Worm (Caenorhabditis elegans) whole organism, L1 larva: Measurements from ENCODE around the gene F18E3.12.
A peak's percentile ranks its signal among the peaks of the same experiment; 100 is the strongest.

Source experiments
- C16A3.4 ChIP-seq: fragments of 150-350 bp; optimal IDR thresholded peaks from 2 replicates; lab custom pipeline; 2014; ENCODE audit warnings: missing biosample characterization, missing genetic modification characterization
- Y116A8C.19 ChIP-seq: sonication (generic microtip); optimal IDR thresholded peaks from 2 replicates; lab custom pipeline; 2016; ENCODE audit warnings: missing compliant biosample characterization, missing genetic modification characterization, borderline replicate concordance
- aha-1 ChIP-seq: fragments of 150-350 bp; optimal IDR thresholded peaks from 2 replicates; lab custom pipeline; 2014; ENCODE audit warnings: missing biosample characterization, missing genetic modification characterization
- blmp-1 ChIP-seq: fragments of 150-350 bp; optimal IDR thresholded peaks from 2 replicates; lab custom pipeline; 2014; ENCODE audit warnings: missing biosample characterization, missing genetic modification characterization
- ceh-82 ChIP-seq, 3 experiments: fragments of 150-350 bp in 1 of 3; sonication (generic microtip) in 2 of 3; optimal IDR thresholded peaks; 2 replicates each; lab custom pipeline; 2014 to 2017; ENCODE audit warnings: missing biosample characterization in 3 of 3, missing genetic modification characterization in 3 of 3
- ceh-88 ChIP-seq: fragments of 200-800 bp; sonication (Bioruptor generic); IDR thresholded peaks from 2 replicates; pipeline ENCODE4 v1.3.6; 2022; ENCODE audit warnings: missing genetic modification characterization, missing compliant biosample characterization
- ces-1 ChIP-seq: fragments of 150-350 bp; optimal IDR thresholded peaks from 2 replicates; lab custom pipeline; 2014; ENCODE audit warnings: missing biosample characterization, missing genetic modification reagents, missing genetic modification characterization
- dsc-1 ChIP-seq: sonication (generic microtip); optimal IDR thresholded peaks from 2 replicates; lab custom pipeline; 2016; ENCODE audit warnings: mild to moderate bottlenecking, missing genetic modification characterization, missing compliant biosample characterization
- efl-1 ChIP-seq, 4 experiments: fragments of 150-350 bp; optimal IDR thresholded peaks in 3 of 4; peaks in 1 of 4; 1 replicate in 1 of 4; 2 replicates in 3 of 4; lab custom pipeline; 2014; ENCODE audit warnings: missing biosample characterization in 2 of 4, missing genetic modification characterization in 2 of 4, missing genetic modification reagents in 2 of 4
- egl-13 ChIP-seq: sonication (generic microtip); optimal IDR thresholded peaks from 2 replicates; lab custom pipeline; 2016; ENCODE audit warnings: missing genotype, missing genetic modification reagents, missing genetic modification characterization, missing compliant biosample characterization
- egl-27 ChIP-seq, 2 experiments: fragments of 150-350 bp in 1 of 2; sonication (generic microtip); optimal IDR thresholded peaks; 3 replicates each; lab custom pipeline; 2017 to 2018; ENCODE audit warnings: missing biosample characterization in 2 of 2, missing genetic modification characterization in 2 of 2, missing genetic modification reagents in 2 of 2
- elt-2 ChIP-seq: sonication (generic microtip); optimal IDR thresholded peaks from 2 replicates; lab custom pipeline; 2016; ENCODE audit warnings: missing genetic modification characterization, mild to moderate bottlenecking, inconsistent platforms, missing compliant biosample characterization, missing genetic modification reagents
- elt-3 ChIP-seq, 6 experiments: fragments of 150-350 bp in 1 of 6; sonication (generic microtip); optimal IDR thresholded peaks; 2 replicates each; lab custom pipeline; 2017 to 2018; ENCODE audit warnings: missing biosample characterization in 6 of 6, missing genetic modification characterization in 6 of 6, inconsistent platforms in 1 of 6
- fkh-10 ChIP-seq: sonication (generic microtip); optimal IDR thresholded peaks from 2 replicates; lab custom pipeline; 2017; ENCODE audit warnings: missing biosample characterization, missing genetic modification reagents, missing genetic modification characterization
- fkh-4 ChIP-seq: sonication (generic microtip); optimal IDR thresholded peaks from 2 replicates; lab custom pipeline; 2016; ENCODE audit warnings: missing compliant biosample characterization, missing genetic modification characterization, borderline replicate concordance
- fkh-8 ChIP-seq: sonication (generic microtip); optimal IDR thresholded peaks from 2 replicates; lab custom pipeline; 2016; ENCODE audit warnings: mild to moderate bottlenecking, missing genetic modification characterization, missing compliant biosample characterization
- fos-1 ChIP-seq: fragments of 150-350 bp; optimal IDR thresholded peaks from 2 replicates; lab custom pipeline; 2014; ENCODE audit warnings: missing biosample characterization, missing genetic modification characterization
- hlh-4 ChIP-seq: sonication (generic microtip); optimal IDR thresholded peaks from 2 replicates; lab custom pipeline; 2016; ENCODE audit warnings: mild to moderate bottlenecking, missing genetic modification characterization, missing compliant biosample characterization
- isw-1 ChIP-seq: fragments of 200-800 bp; sonication (Bioruptor generic); IDR thresholded peaks from 2 replicates; pipeline ENCODE4 v1.3.6; 2022; ENCODE audit warnings: missing genetic modification characterization, missing compliant biosample characterization
- jun-1 ChIP-seq: fragments of 150-350 bp; optimal IDR thresholded peaks from 2 replicates; lab custom pipeline; 2014; ENCODE audit warnings: missing biosample characterization, missing genetic modification reagents, missing genetic modification characterization
- lin-13 ChIP-seq: fragments of 150-350 bp; optimal IDR thresholded peaks from 2 replicates; lab custom pipeline; 2014; ENCODE audit warnings: missing biosample characterization, missing genetic modification reagents, missing genetic modification characterization
- lin-14 ChIP-seq: fragments of 200-800 bp; sonication (Bioruptor generic); optimal IDR thresholded peaks from 2 replicates; lab custom pipeline; 2018; ENCODE audit warnings: mild to moderate bottlenecking, missing genetic modification characterization, moderate library complexity, missing compliant biosample characterization
- lir-3 ChIP-seq: sonication (generic microtip); optimal IDR thresholded peaks from 2 replicates; lab custom pipeline; 2016; ENCODE audit warnings: mild to moderate bottlenecking, missing genetic modification characterization, moderate library complexity, missing compliant biosample characterization; ENCODE audit not compliant: poor library complexity
- lsy-2 ChIP-seq, 2 experiments: fragments of 150-350 bp; optimal IDR thresholded peaks; 2 replicates each; lab custom pipeline; 2014; ENCODE audit warnings: missing biosample characterization in 2 of 2, missing genetic modification characterization in 2 of 2
- mab-9 ChIP-seq: fragments of 200-800 bp; sonication (Bioruptor generic); IDR thresholded peaks from 2 replicates; pipeline ENCODE4 v1.3.6; 2022; ENCODE audit warnings: missing genetic modification reagents, missing genetic modification characterization, missing compliant biosample characterization
- mdl-1 ChIP-seq, 2 experiments: fragments of 150-350 bp; optimal IDR thresholded peaks; 2 replicates each; lab custom pipeline; 2014 to 2017; ENCODE audit warnings: missing biosample characterization in 2 of 2, missing genetic modification characterization in 2 of 2, inconsistent platforms in 1 of 2
- mef-2 ChIP-seq: fragments of 150-350 bp; optimal IDR thresholded peaks from 2 replicates; lab custom pipeline; 2014; ENCODE audit warnings: missing biosample characterization, missing genetic modification characterization
- mep-1 ChIP-seq: fragments of 150-350 bp; optimal IDR thresholded peaks from 2 replicates; lab custom pipeline; 2014; ENCODE audit warnings: missing biosample characterization, missing genetic modification characterization
- nhr-12 ChIP-seq: sonication (generic microtip); optimal IDR thresholded peaks from 2 replicates; lab custom pipeline; 2017; ENCODE audit warnings: missing biosample characterization, missing genetic modification characterization
- nhr-237 ChIP-seq: fragments of 150-350 bp; optimal IDR thresholded peaks from 2 replicates; lab custom pipeline; 2014; ENCODE audit warnings: missing biosample characterization, missing genetic modification characterization
- nhr-28 ChIP-seq: fragments of 150-350 bp; optimal IDR thresholded peaks from 2 replicates; lab custom pipeline; 2014; ENCODE audit warnings: missing biosample characterization, missing genetic modification characterization
- nhr-71 ChIP-seq: sonication (generic microtip); optimal IDR thresholded peaks from 2 replicates; lab custom pipeline; 2016; ENCODE audit warnings: mild to moderate bottlenecking, missing genetic modification characterization, moderate library complexity, missing compliant biosample characterization
- nhr-90 ChIP-seq: sonication (generic microtip); optimal IDR thresholded peaks from 2 replicates; lab custom pipeline; 2016; ENCODE audit warnings: mild to moderate bottlenecking, missing genetic modification characterization, missing compliant biosample characterization; ENCODE audit not compliant: poor library complexity
- pag-3 ChIP-seq: sonication (generic microtip); optimal IDR thresholded peaks from 2 replicates; lab custom pipeline; 2017; ENCODE audit warnings: missing genetic modification characterization, mild to moderate bottlenecking, missing compliant biosample characterization, antibody characterized with exemption, borderline replicate concordance; ENCODE audit not compliant: insufficient read depth
- snpc-4 ChIP-seq: fragments of 150-350 bp; optimal IDR thresholded peaks from 2 replicates; lab custom pipeline; 2014; ENCODE audit warnings: missing biosample characterization, missing genetic modification characterization
- sup-37 ChIP-seq: fragments of 200-800 bp; sonication (Bioruptor generic); optimal IDR thresholded peaks from 2 replicates; lab custom pipeline; 2018; ENCODE audit warnings: mild to moderate bottlenecking, missing genetic modification characterization, missing compliant biosample characterization
- unc-130 ChIP-seq: fragments of 150-350 bp; optimal IDR thresholded peaks from 2 replicates; lab custom pipeline; 2017; ENCODE audit warnings: missing biosample characterization, missing genetic modification characterization, inconsistent platforms
- unc-30 ChIP-seq: sonication (generic microtip); optimal IDR thresholded peaks from 2 replicates; lab custom pipeline; 2017; ENCODE audit warnings: missing biosample characterization, missing genetic modification characterization
- unc-86 ChIP-seq: sonication (generic microtip); optimal IDR thresholded peaks from 2 replicates; lab custom pipeline; 2016; ENCODE audit warnings: missing genetic modification characterization, missing compliant biosample characterization
- vab-15 ChIP-seq: sonication (generic microtip); optimal IDR thresholded peaks from 2 replicates; lab custom pipeline; 2017; ENCODE audit warnings: missing genotype, mild to moderate bottlenecking, missing genetic modification characterization, missing compliant biosample characterization
- xbp-1 ChIP-seq: sonication (generic microtip); optimal IDR thresholded peaks from 2 replicates; lab custom pipeline; 2016; ENCODE audit warnings: missing genetic modification characterization, missing compliant biosample characterization
- zip-4 ChIP-seq: fragments of 200-800 bp; sonication (Bioruptor generic); optimal IDR thresholded peaks from 2 replicates; lab custom pipeline; 2018; ENCODE audit warnings: mild to moderate bottlenecking, missing genetic modification characterization, moderate library complexity, missing compliant biosample characterization
- ztf-11 ChIP-seq, 2 experiments: sonication (generic microtip); optimal IDR thresholded peaks; 2 replicates each; lab custom pipeline; 2016 to 2017; ENCODE audit warnings: missing genetic modification characterization in 2 of 2, missing biosample characterization in 1 of 2, missing compliant biosample characterization in 1 of 2
- ztf-4 ChIP-seq: fragments of 150-350 bp; optimal IDR thresholded peaks from 2 replicates; lab custom pipeline; 2014; ENCODE audit warnings: missing biosample characterization, missing genetic modification characterization

The F18E3.12 gene

ce11 chrV:7389771-7390170 is 25.0 kb upstream of the F18E3.12 start, which contains the start of gene C02H6.1:
TSS of gene C02H6.1 (minus strand) at chrV:7389871.
- TF ChIP-seq nhr-71 (tag; lab: Kevin White, UChicago) (no peak), ztf-4 (tag; lab: Kevin White, UChicago) (no peak), unc-130 (tag; lab: Kevin White, UChicago) (no peak), fkh-8 (no peak), egl-13 (tag; lab: Kevin White, UChicago) (no peak), ces-1 (GFP tag; lab: Kevin White, UChicago) (no peak), aha-1 (tag; lab: Kevin White, UChicago) (no peak), unc-86 (tag; lab: Kevin White, UChicago) (no peak), lsy-2 (tag; optimal IDR thresholded peaks at IDR 0.05; lab: Kevin White, UChicago) (no peak), ceh-82 (tag; optimal IDR thresholded peaks at IDR 0.05; lab: Kevin White, UChicago) (no peak), sup-37 (GFP tag; lab: Kevin White, UChicago) (no peak), snpc-4 (tag; lab: Kevin White, UChicago) (no peak), hlh-4 (tag; lab: Kevin White, UChicago) (no peak), ceh-88 (no peak), lin-13 (GFP tag; lab: Kevin White, UChicago) (no peak), Y116A8C.19 (tag; lab: Kevin White, UChicago) (no peak), nhr-237 (tag; lab: Kevin White, UChicago) (no peak), fkh-10 (GFP tag; lab: Kevin White, UChicago) (no peak)
- TF ChIP-seq, all 84 proteins: peak for 0

DNA sequence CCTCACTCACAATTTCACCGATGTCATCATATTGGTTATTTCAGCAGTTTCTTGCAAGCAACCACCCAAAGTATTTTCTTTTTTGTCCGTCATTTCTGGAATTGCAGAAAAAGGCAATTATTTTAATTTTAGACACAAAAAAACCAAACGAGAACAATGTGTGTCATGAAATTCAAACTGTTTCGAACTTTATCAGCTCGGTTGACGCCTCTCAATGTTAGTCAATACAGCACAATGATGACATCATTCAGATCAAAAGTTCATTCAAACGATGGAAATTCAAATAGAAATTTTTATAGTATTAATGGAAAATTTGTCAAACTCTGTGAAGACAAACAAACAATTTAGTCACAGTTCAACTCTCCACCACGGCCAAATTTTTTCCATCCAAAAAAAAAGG is 22.9 kb upstream of the F18E3.12 start, which contains the start of gene fbxa-105:
TSS of gene fbxa-105 (minus strand) at position 97 of the 400 bp plus-strand sequence.
- peak; percentile 3 for TF ChIP-seq elt-2
- no peak for TF ChIP-seq Y116A8C.19 (tag; lab: Kevin White, UChicago)
- no peak for TF ChIP-seq unc-30 (tag; lab: Kevin White, UChicago)
- no peak for TF ChIP-seq aha-1 (tag; lab: Kevin White, UChicago)
- no peak for TF ChIP-seq lir-3 (tag; lab: Kevin White, UChicago)
- TF ChIP-seq lin-14 (GFP tag; lab: Kevin White, UChicago), result no peak
- TF ChIP-seq nhr-12, result no peak
- no peak for TF ChIP-seq zip-4 (GFP tag; lab: Kevin White, UChicago)
- TF ChIP-seq nhr-90 (tag; lab: Kevin White, UChicago), result no peak
- TF ChIP-seq blmp-1 (tag; lab: Kevin White, UChicago), result no peak
- TF ChIP-seq C16A3.4 (tag; lab: Kevin White, UChicago), result no peak
- TF ChIP-seq fos-1 (tag; lab: Kevin White, UChicago), result no peak
- TF ChIP-seq efl-1 (optimal IDR thresholded peaks at IDR 0.05; lab: Kevin White, UChicago), result no peak
- peak in 1 of 2 experiments; percentile 19 for TF ChIP-seq efl-1 (GFP tag; optimal IDR thresholded peaks at IDR 0.05 in 1 of 2; lab: Kevin White, UChicago)
- TF ChIP-seq hlh-4 (tag; lab: Kevin White, UChicago), result no peak

DNA sequence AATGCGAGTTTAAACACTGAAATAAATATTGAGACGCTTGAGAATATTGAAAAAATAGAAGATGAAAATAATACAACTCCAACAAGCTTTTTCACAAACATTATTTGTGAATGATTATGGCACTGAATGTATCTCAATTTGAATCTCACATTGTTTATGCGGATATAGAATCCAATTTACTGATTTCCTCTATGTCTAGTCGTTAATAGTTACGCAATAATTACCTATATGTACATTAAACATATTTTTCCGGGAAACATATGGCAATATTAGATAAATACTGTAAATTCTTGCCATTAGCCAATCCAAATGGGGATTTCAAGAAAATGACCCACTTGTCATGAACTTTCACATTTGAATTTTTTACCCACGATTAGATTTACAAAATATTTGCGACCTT is 19.4 kb upstream of the F18E3.12 start, which contains the start of gene srx-9:
TSS of gene srx-9 (minus strand) at position 101 of the 400 bp plus-strand sequence.
- TF ChIP-seq hlh-4 (tag; lab: Kevin White, UChicago) (no peak), ztf-11 (tag; optimal IDR thresholded peaks at IDR 0.05; lab: Kevin White, UChicago) (no peak), jun-1 (tag; lab: Kevin White, UChicago) (no peak), fkh-8 (no peak), egl-27 (tag; optimal IDR thresholded peaks at IDR 0.05; lab: Kevin White, UChicago) (no peak), mef-2 (tag; lab: Kevin White, UChicago) (no peak), fkh-4 (no peak)

- TF ChIP-seq blmp-1 (tag; lab: Kevin White, UChicago), result no peak
- no peak for TF ChIP-seq dsc-1
- TF ChIP-seq mab-9 (GFP tag; lab: Robert Waterston, UW), result no peak
- TF ChIP-seq fos-1 (tag; lab: Kevin White, UChicago), result no peak
- no peak for TF ChIP-seq vab-15 (tag; lab: Kevin White, UChicago)
- TF ChIP-seq pag-3 (tag; lab: Kevin White, UChicago), result no peak
- no peak for TF ChIP-seq unc-30 (tag; lab: Kevin White, UChicago)
- TF ChIP-seq mdl-1 (tag; optimal IDR thresholded peaks at IDR 0.05; lab: Kevin White, UChicago), result no peak
- TF ChIP-seq fkh-8, result no peak
- TF ChIP-seq isw-1 (GFP tag; lab: Robert Waterston, UW), result no peak
- no peak for TF ChIP-seq elt-3 (tag; optimal IDR thresholded peaks at IDR 0.05; lab: Kevin White, UChicago)
- no peak for TF ChIP-seq xbp-1 (tag; lab: Kevin White, UChicago)
- TF ChIP-seq nhr-28, result no peak
- TF ChIP-seq nhr-237 (tag; lab: Kevin White, UChicago), result no peak
- TF ChIP-seq mep-1, result no peak
These were observed 15.6 kb upstream of the F18E3.12 start, which contains the start of gene gst-41 for ce11 chrV:7399202-7399601. TSS of gene gst-41 (minus strand) at chrV:7399302.
